Worm (Caenorhabditis elegans): ENCODE results near the gene aars-1.

ce11 chrII:11453025-11453424 is 11.3 kb downstream of the aars-1 start, which contains the start of gene rsp-1:
- TF ChIP-seq T22C8.4 (GFP tag; IDR thresholded peaks at IDR 0.05): peak; percentile 72; the same call in 1 of the 2 replicates
- TF ChIP-seq klf-2 (GFP tag; conservative IDR thresholded peaks at IDR 0.05): no peak
- peak; percentile 66 for TF ChIP-seq ztf-23 (GFP tag; IDR thresholded peaks at IDR 0.05)
- peak; percentile 15 for TF ChIP-seq cog-1 (tag; optimal IDR thresholded peaks at IDR 0.05)
- peak; percentile 28 for TF ChIP-seq med-1 (GFP tag; optimal IDR thresholded peaks at IDR 0.05; ENCODE audit: insufficient read depth)
- TF ChIP-seq tab-1 (GFP tag; IDR thresholded peaks at IDR 0.05): peak; percentile 54; the same call in 1 of the 2 replicates
- TF ChIP-seq ref-1 (GFP tag; conservative IDR thresholded peaks at IDR 0.05): no peak
- TF ChIP-seq flt-1 (GFP tag; IDR thresholded peaks at IDR 0.05): peak; percentile 66; the same call in 1 of the 2 replicates

All from whole organism, midembryonic.